Worm (Caenorhabditis elegans): ENCODE data around the gene zig-6.

The zig-6 gene

ce11 chrX:5199825-5200373 lies 11.0 kb upstream of the zig-6 start:
- TF ChIP-seq rnt-1 (tag; optimal IDR thresholded peaks at IDR 0.05) (peak; percentile 40), nhr-71 (tag; optimal IDR thresholded peaks at IDR 0.05) (peak; percentile 25), lin-15B (tag; optimal IDR thresholded peaks at IDR 0.05) (no peak), nhr-85 (tag) (peak; percentile 56), lin-14 (GFP tag; optimal IDR thresholded peaks at IDR 0.05) (peak; percentile 48)

- TF ChIP-seq lsy-2 (tag; optimal IDR thresholded peaks at IDR 0.05) (no peak), snu-23 (GFP tag; optimal IDR thresholded peaks at IDR 0.05) (peak; percentile 20), rnt-1 (tag; optimal IDR thresholded peaks at IDR 0.05) (peak; percentile 76), skn-1 (tag; optimal IDR thresholded peaks at IDR 0.05) (no peak), egl-27 (tag; optimal IDR thresholded peaks at IDR 0.05) (no peak), dsc-1 (tag; optimal IDR thresholded peaks at IDR 0.05) (no peak), lin-14 (GFP tag; optimal IDR thresholded peaks at IDR 0.05) (peak; percentile 58), hlh-4 (tag; optimal IDR thresholded peaks at IDR 0.05) (no peak), dpl-1 (GFP tag; optimal IDR thresholded peaks at IDR 0.05) (no peak), alr-1 (tag; optimal IDR thresholded peaks at IDR 0.05; ENCODE audit: borderline replicate concordance) (no peak), nhr-77 (tag; optimal IDR thresholded peaks at IDR 0.05) (no peak), xbp-1 (tag; optimal IDR thresholded peaks at IDR 0.05) (no peak), unc-62 (GFP tag; optimal IDR thresholded peaks at IDR 0.05) (no peak), grh-1 (GFP tag; IDR thresholded peaks at IDR 0.05) (no peak), mep-1 (tag; optimal IDR thresholded peaks at IDR 0.05) (no peak), nhr-19 (GFP tag; conservative IDR thresholded peaks at IDR 0.05) (peak; percentile 39), nhr-71 (tag; optimal IDR thresholded peaks at IDR 0.05) (peak; percentile 46), vab-15 (tag; optimal IDR thresholded peaks at IDR 0.05) (no peak), mdl-1 (tag; optimal IDR thresholded peaks at IDR 0.05) (peak in 1 of 2 experiments; percentile 10), zag-1 (tag; optimal IDR thresholded peaks at IDR 0.05) (no peak)
Measured at ce11 chrX:5199245-5199644, 10.4 kb upstream of the zig-6 start.

- TF ChIP-seq fkh-8 (tag; optimal IDR thresholded peaks at IDR 0.05): no peak
- TF ChIP-seq nhr-19 (GFP tag; conservative IDR thresholded peaks at IDR 0.05): 0 out of 2 replicates have a peak, but pooled peaks have one; percentile 7
- TF ChIP-seq unc-130 (tag; optimal IDR thresholded peaks at IDR 0.05): no peak
- TF ChIP-seq tbx-2 (tag; optimal IDR thresholded peaks at IDR 0.05): no peak
- no peak for TF ChIP-seq isw-1 (GFP tag; IDR thresholded peaks at IDR 0.05)
- peak; percentile 28 for TF ChIP-seq nhr-71 (tag; optimal IDR thresholded peaks at IDR 0.05)
- TF ChIP-seq lsy-2 (tag; optimal IDR thresholded peaks at IDR 0.05): no peak
- no peak for TF ChIP-seq lir-3 (tag; optimal IDR thresholded peaks at IDR 0.05; ENCODE audit: poor library complexity)
- TF ChIP-seq nhr-237 (tag; optimal IDR thresholded peaks at IDR 0.05): no peak
- peak; percentile 22 for TF ChIP-seq rnt-1 (tag; optimal IDR thresholded peaks at IDR 0.05)
- peak; percentile 43 for TF ChIP-seq lin-14 (GFP tag; optimal IDR thresholded peaks at IDR 0.05)
- TF ChIP-seq fkh-10 (GFP tag; optimal IDR thresholded peaks at IDR 0.05): no peak
Measured at ce11 chrX:5197440-5197839, 8.6 kb upstream of the zig-6 start.

ce11 chrX:5195462-5196160 lies 6.7 kb upstream of the zig-6 start, which contains the start of gene pqn-62:
Gene pqn-62, plus strand, starts transcription at chrX:5196110.
- TF ChIP-seq C16A3.4 (tag; optimal IDR thresholded peaks at IDR 0.05) (no peak), lin-14 (GFP tag; optimal IDR thresholded peaks at IDR 0.05) (peak; percentile 59), nhr-47 (tag; optimal IDR thresholded peaks at IDR 0.05) (no peak), nhr-71 (tag; optimal IDR thresholded peaks at IDR 0.05) (peak; percentile 43), ama-1 (optimal IDR thresholded peaks at IDR 0.05) (no peak), pag-3 (tag; optimal IDR thresholded peaks at IDR 0.05; ENCODE audit: borderline replicate concordance, insufficient read depth) (peak; percentile 65)

Measured in whole organism, L1 larva.